Worm (Caenorhabditis elegans) whole organism, late embryonic: ENCODE measurements around the gene pks-1.

Experiments used
- K02D7.2 ChIP-seq: sonication (generic microtip); optimal IDR thresholded peaks from 2 replicates; lab custom pipeline; 2017; ENCODE audit warnings: mild to moderate bottlenecking, missing genetic modification characterization, missing compliant biosample characterization
- K09A11.1 ChIP-seq: sonication (generic microtip); optimal IDR thresholded peaks from 2 replicates; lab custom pipeline; 2017; ENCODE audit warnings: antibody characterized with exemption, mild to moderate bottlenecking, missing genetic modification characterization, missing compliant biosample characterization; ENCODE audit not compliant: insufficient read depth
- pax-1 ChIP-seq: fragments of 150-350 bp; optimal IDR thresholded peaks from 2 replicates; lab custom pipeline; 2014; ENCODE audit warnings: missing biosample characterization, missing genetic modification characterization

DNA sequence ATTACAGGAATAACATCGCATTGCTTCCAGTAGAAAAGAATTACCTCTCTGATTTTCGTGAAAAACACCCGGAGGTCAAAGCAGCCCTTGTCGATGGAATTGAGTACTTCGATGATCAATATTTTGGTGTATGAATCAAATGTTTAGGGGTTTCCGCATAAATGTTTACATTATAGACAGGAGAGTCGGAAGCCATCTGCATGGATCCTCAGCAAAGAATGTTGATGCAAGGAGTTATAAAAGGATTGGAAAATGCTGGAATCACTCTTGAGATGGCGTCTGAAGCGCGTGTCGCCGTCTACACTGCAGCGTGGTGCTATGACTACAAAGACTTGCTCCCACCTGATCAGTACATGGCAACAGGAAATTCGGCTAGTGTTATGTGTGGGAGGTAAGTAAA is 640 bp downstream of the pks-1 start, which contains the start of gene C41A3.2:
- TF ChIP-seq pax-1 (tag; lab: Kevin White, UChicago): no peak
- TF ChIP-seq K09A11.1 (tag; lab: Kevin White, UChicago): no peak
- no peak for TF ChIP-seq K02D7.2 (tag; lab: Kevin White, UChicago)
